Fruit fly (Drosophila melanogaster): ENCODE results near the gene Act87E.

Act87E gene

dm6 chr3R:13419979-13420378 is 5.8 kb upstream of the Act87E start, which contains the start of gene Ir87a:
Gene Ir87a, plus strand, starts transcription at chr3R:13420279.
- TF ChIP-seq CG8301 (tag; optimal IDR thresholded peaks at IDR 0.05): no peak
- no peak for TF ChIP-seq gl (tag; optimal IDR thresholded peaks at IDR 0.05)
- TF ChIP-seq Ets98B (GFP tag; IDR thresholded peaks at IDR 0.05): no peak
- TF ChIP-seq CG9948 (tag; optimal IDR thresholded peaks at IDR 0.05): no peak
- TF ChIP-seq Pif1B (GFP tag; optimal IDR thresholded peaks at IDR 0.05): no peak
- no peak for TF ChIP-seq fd96Ca (GFP tag; IDR thresholded peaks at IDR 0.05)

- TF ChIP-seq EcR (GFP tag; optimal IDR thresholded peaks at IDR 0.05) (no peak), Ets98B (GFP tag; IDR thresholded peaks at IDR 0.05) (no peak)
These were observed 3.6 kb upstream of the Act87E start for dm6 chr3R:13422178-13422577.

dm6 chr3R:13428341-13429040 is 2.7 kb downstream of the Act87E start:
- TF ChIP-seq CG4496 (GFP tag; IDR thresholded peaks at IDR 0.05): peak; percentile 84
- peak; percentile 75 for TF ChIP-seq CG17806 (tag; optimal IDR thresholded peaks at IDR 0.05)
- peak; percentile 82 for TF ChIP-seq CG14655 (GFP tag; optimal IDR thresholded peaks at IDR 0.05)
- peak; percentile 71 for TF ChIP-seq Pif1A (GFP tag; optimal IDR thresholded peaks at IDR 0.05)
- TF ChIP-seq fd96Ca (GFP tag; IDR thresholded peaks at IDR 0.05): no peak
- no peak for TF ChIP-seq D1 (tag; optimal IDR thresholded peaks at IDR 0.05)
- peak; percentile 53 for TF ChIP-seq Pif1B (GFP tag; optimal IDR thresholded peaks at IDR 0.05)
- TF ChIP-seq CG8159 (tag; optimal IDR thresholded peaks at IDR 0.05): peak; percentile 66
- peak; percentile 60 for TF ChIP-seq CG15710 (tag; optimal IDR thresholded peaks at IDR 0.05)
- TF ChIP-seq Snoo (tag; optimal IDR thresholded peaks at IDR 0.05): peak; percentile 35
- peak; percentile 40; the same call in 1 of the 2 replicates for TF ChIP-seq CG10348 (GFP tag; IDR thresholded peaks at IDR 0.05)
- TF ChIP-seq gl (tag; optimal IDR thresholded peaks at IDR 0.05): no peak
- TF ChIP-seq EcR (GFP tag; optimal IDR thresholded peaks at IDR 0.05): no peak
- peak; percentile 63 for TF ChIP-seq CG12605 (GFP tag; IDR thresholded peaks at IDR 0.05)
- peak; percentile 70 for TF ChIP-seq Ets98B (GFP tag; IDR thresholded peaks at IDR 0.05)
- no peak for TF ChIP-seq CG13204 (GFP tag; optimal IDR thresholded peaks at IDR 0.05)
- peak; percentile 75 for TF ChIP-seq CG32121 (GFP tag; IDR thresholded peaks at IDR 0.05)
- TF ChIP-seq rn (GFP tag; IDR thresholded peaks at IDR 0.05): 0 out of 2 replicates have a peak, but pooled peaks have one; percentile 24
- peak; percentile 77 for TF ChIP-seq CG8301 (tag; optimal IDR thresholded peaks at IDR 0.05)
- peak; percentile 61 for TF ChIP-seq CG34367 (tag; optimal IDR thresholded peaks at IDR 0.05)
- TF ChIP-seq CG9948 (tag; optimal IDR thresholded peaks at IDR 0.05): peak; percentile 65

- TF ChIP-seq CG9948 (tag; optimal IDR thresholded peaks at IDR 0.05) (peak; percentile 85), CG8301 (tag; optimal IDR thresholded peaks at IDR 0.05) (peak; percentile 74), CG13204 (GFP tag; optimal IDR thresholded peaks at IDR 0.05) (peak; percentile 58), rn (GFP tag; IDR thresholded peaks at IDR 0.05) (peak; percentile 39; the same call in 1 of the 2 replicates), gl (tag; optimal IDR thresholded peaks at IDR 0.05) (peak; percentile 53), CG10348 (GFP tag; IDR thresholded peaks at IDR 0.05) (0 out of 2 replicates have a peak, but pooled peaks have one; percentile 15), CG34367 (tag; optimal IDR thresholded peaks at IDR 0.05) (peak; percentile 87), Snoo (tag; optimal IDR thresholded peaks at IDR 0.05) (peak; percentile 77), CG15710 (tag; optimal IDR thresholded peaks at IDR 0.05) (peak; percentile 88), Ets98B (GFP tag; IDR thresholded peaks at IDR 0.05) (peak; percentile 73), CG4496 (GFP tag; IDR thresholded peaks at IDR 0.05) (peak; percentile 87), fd96Ca (GFP tag; IDR thresholded peaks at IDR 0.05) (0 out of 3 replicates have a peak, but pooled peaks have one; percentile 30), EcR (GFP tag; optimal IDR thresholded peaks at IDR 0.05) (no peak), CG8159 (tag; optimal IDR thresholded peaks at IDR 0.05) (peak; percentile 97), CG32121 (GFP tag; IDR thresholded peaks at IDR 0.05) (peak; percentile 59; the same call in 1 of the 2 replicates), CG17806 (tag; optimal IDR thresholded peaks at IDR 0.05) (peak; percentile 70), Pif1A (GFP tag; optimal IDR thresholded peaks at IDR 0.05) (peak; percentile 80), CG14655 (GFP tag; optimal IDR thresholded peaks at IDR 0.05) (peak; percentile 72), Pif1B (GFP tag; optimal IDR thresholded peaks at IDR 0.05) (peak; percentile 75), CG12605 (GFP tag; IDR thresholded peaks at IDR 0.05) (peak; percentile 83), D1 (tag; optimal IDR thresholded peaks at IDR 0.05) (peak; percentile 35)
These were observed 7.8 kb downstream of the Act87E start for dm6 chr3R:13433623-13434022.

dm6 chr3R:13434325-13435168 is 8.8 kb downstream of the Act87E start, which contains the start of gene yrt:
Gene yrt, minus strand, starts transcription at chr3R:13434984.
- TF ChIP-seq Ets98B (GFP tag; IDR thresholded peaks at IDR 0.05): no peak
- TF ChIP-seq Pif1B (GFP tag; optimal IDR thresholded peaks at IDR 0.05): no peak
- TF ChIP-seq gl (tag; optimal IDR thresholded peaks at IDR 0.05): no peak
- no peak for TF ChIP-seq CG14655 (GFP tag; optimal IDR thresholded peaks at IDR 0.05)
- 0 out of 2 replicates have a peak, but pooled peaks have one; percentile 9 for TF ChIP-seq CG32121 (GFP tag; IDR thresholded peaks at IDR 0.05)
- no peak for TF ChIP-seq CG17806 (tag; optimal IDR thresholded peaks at IDR 0.05)
- no peak for TF ChIP-seq CG34367 (tag; optimal IDR thresholded peaks at IDR 0.05)
- no peak for TF ChIP-seq EcR (GFP tag; optimal IDR thresholded peaks at IDR 0.05)
- TF ChIP-seq CG12605 (GFP tag; IDR thresholded peaks at IDR 0.05): no peak
- TF ChIP-seq CG13204 (GFP tag; optimal IDR thresholded peaks at IDR 0.05): peak; percentile 9
- TF ChIP-seq Pif1A (GFP tag; optimal IDR thresholded peaks at IDR 0.05): no peak
- TF ChIP-seq CG10348 (GFP tag; IDR thresholded peaks at IDR 0.05): no peak
- TF ChIP-seq fd96Ca (GFP tag; IDR thresholded peaks at IDR 0.05): no peak
